Worm (Caenorhabditis elegans): ENCODE results near the gene nep-6.

Gene nep-6

DNA sequence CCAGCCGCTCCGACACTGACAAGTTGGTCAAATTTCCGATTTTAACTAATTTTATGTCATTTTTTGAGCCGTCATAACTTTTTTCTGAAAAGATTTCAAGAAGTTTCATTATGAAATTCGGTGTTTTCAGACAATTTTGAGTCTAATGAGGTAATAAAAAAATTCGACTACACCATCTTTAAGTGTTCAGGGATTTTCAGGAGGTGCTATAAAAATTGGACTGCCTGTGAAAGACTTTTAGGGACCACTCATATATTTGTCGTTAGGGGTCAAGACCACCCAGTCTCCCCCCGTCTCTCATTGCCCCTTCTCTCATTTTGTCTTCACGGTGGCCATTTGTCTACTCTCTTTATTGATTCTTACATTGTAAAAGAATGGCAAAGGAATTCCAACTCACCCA is 41.8 kb upstream of the nep-6 start, which contains the start of gene bath-10:
Gene bath-10 (plus strand): TSS at position 301 of the 400 bp plus-strand sequence.
- TF ChIP-seq lin-39 (tag; optimal IDR thresholded peaks at IDR 0.05) (no peak), unc-55 (GFP tag; optimal IDR thresholded peaks at IDR 0.05) (no peak)

ce11 chrII:3375302-3375701 is 41.3 kb upstream of the nep-6 start:
- no peak for TF ChIP-seq ceh-16 (tag; optimal IDR thresholded peaks at IDR 0.05)
- no peak for TF ChIP-seq gmeb-1 (tag; optimal IDR thresholded peaks at IDR 0.05)
- no peak for TF ChIP-seq mbf-1 (tag; optimal IDR thresholded peaks at IDR 0.05)
- no peak for TF ChIP-seq C34F6.9 (tag; optimal IDR thresholded peaks at IDR 0.05)

DNA sequence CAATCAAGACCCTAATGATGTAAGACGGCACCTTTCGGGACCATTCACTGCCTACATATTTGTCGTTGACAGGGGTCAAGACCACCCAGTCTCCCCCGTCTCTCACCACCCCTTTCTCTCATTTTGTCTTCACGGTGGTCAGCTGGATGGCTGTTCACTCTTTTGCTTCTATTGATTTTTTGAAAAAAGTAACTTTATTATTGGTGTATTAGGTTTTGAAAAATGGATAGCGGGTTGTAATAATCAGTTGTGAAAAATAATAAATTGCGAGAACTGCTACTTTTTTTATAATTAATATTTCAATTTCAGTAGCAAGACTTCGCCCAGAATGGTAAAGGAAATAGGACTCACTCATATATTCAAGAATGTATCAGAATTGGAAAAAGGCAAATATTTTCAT is 39.8 kb upstream of the nep-6 start, which contains the start of gene bath-9:
Gene bath-9 (plus strand): TSS at position 301 of the 400 bp plus-strand sequence.
- TF ChIP-seq lin-13 (GFP tag; optimal IDR thresholded peaks at IDR 0.05) (no peak), ztf-11 (tag; optimal IDR thresholded peaks at IDR 0.05) (no peak), R02D3.7 (tag; optimal IDR thresholded peaks at IDR 0.05) (no peak), unc-55 (GFP tag; optimal IDR thresholded peaks at IDR 0.05) (no peak), lin-39 (tag; optimal IDR thresholded peaks at IDR 0.05) (no peak), mdl-1 (tag; optimal IDR thresholded peaks at IDR 0.05) (no peak), fos-1 (tag; optimal IDR thresholded peaks at IDR 0.05) (no peak), nhr-6 (tag; optimal IDR thresholded peaks at IDR 0.05) (no peak), blmp-1 (tag; optimal IDR thresholded peaks at IDR 0.05; ENCODE audit: insufficient read depth) (no peak), ztf-4 (tag; optimal IDR thresholded peaks at IDR 0.05) (no peak), skn-1 (tag; optimal IDR thresholded peaks at IDR 0.05) (no peak), nhr-10 (tag; optimal IDR thresholded peaks at IDR 0.05) (no peak), peb-1 (tag; optimal IDR thresholded peaks at IDR 0.05) (no peak), ceh-82 (tag; optimal IDR thresholded peaks at IDR 0.05) (no peak), lsy-2 (tag; optimal IDR thresholded peaks at IDR 0.05) (no peak), nhr-129 (tag; optimal IDR thresholded peaks at IDR 0.05) (no peak), zag-1 (tag; optimal IDR thresholded peaks at IDR 0.05) (no peak)

ce11 chrII:3378275-3378674 is 38.4 kb upstream of the nep-6 start, which contains the start of gene Y49F6C.2:
Gene Y49F6C.2, plus strand, starts transcription at chrII:3378575.
- TF ChIP-seq skn-1 (tag; optimal IDR thresholded peaks at IDR 0.05) (no peak), mbf-1 (tag; optimal IDR thresholded peaks at IDR 0.05) (no peak), elt-1 (tag; optimal IDR thresholded peaks at IDR 0.05) (no peak), ztf-4 (tag; optimal IDR thresholded peaks at IDR 0.05) (no peak), C34F6.9 (tag; optimal IDR thresholded peaks at IDR 0.05) (no peak), mab-5 (tag; optimal IDR thresholded peaks at IDR 0.05) (no peak), F13H6.1 (tag; optimal IDR thresholded peaks at IDR 0.05) (no peak), nhr-77 (tag; optimal IDR thresholded peaks at IDR 0.05) (no peak), dmd-4 (tag; optimal IDR thresholded peaks at IDR 0.05) (no peak), sma-3 (GFP tag; optimal IDR thresholded peaks at IDR 0.05) (no peak), nhr-237 (tag; optimal IDR thresholded peaks at IDR 0.05) (no peak), nhr-25 (tag; optimal IDR thresholded peaks at IDR 0.05) (no peak), sma-9 (GFP tag; optimal IDR thresholded peaks at IDR 0.05) (no peak), sma-9 (tag; optimal IDR thresholded peaks at IDR 0.05) (no peak), lin-13 (GFP tag; optimal IDR thresholded peaks at IDR 0.05) (no peak), Y55F3AM.14 (GFP tag; optimal IDR thresholded peaks at IDR 0.05) (no peak), nhr-23 (tag; optimal IDR thresholded peaks at IDR 0.05) (no peak), nhr-10 (tag; optimal IDR thresholded peaks at IDR 0.05) (no peak), mdl-1 (tag; optimal IDR thresholded peaks at IDR 0.05) (no peak), sem-4 (tag; optimal IDR thresholded peaks at IDR 0.05) (no peak)

ce11 chrII:3381510-3381909 is 35.1 kb upstream of the nep-6 start, which contains the start of gene T06D4.1:
Gene T06D4.1, plus strand, starts transcription at chrII:3381830.
- no peak for TF ChIP-seq sma-3 (GFP tag; optimal IDR thresholded peaks at IDR 0.05)
- TF ChIP-seq unc-55 (GFP tag; optimal IDR thresholded peaks at IDR 0.05), result no peak
- no peak for TF ChIP-seq ztf-4 (tag; optimal IDR thresholded peaks at IDR 0.05)
- TF ChIP-seq ceh-82 (tag; optimal IDR thresholded peaks at IDR 0.05), result no peak
- no peak for TF ChIP-seq ceh-16 (tag; optimal IDR thresholded peaks at IDR 0.05)
- no peak for TF ChIP-seq C34F6.9 (tag; optimal IDR thresholded peaks at IDR 0.05)
- no peak for TF ChIP-seq alr-1 (tag; optimal IDR thresholded peaks at IDR 0.05)
- no peak for TF ChIP-seq lin-11 (tag; optimal IDR thresholded peaks at IDR 0.05)
- TF ChIP-seq zag-1 (tag; optimal IDR thresholded peaks at IDR 0.05), result no peak
- no peak for TF ChIP-seq ZK546.5 (tag; optimal IDR thresholded peaks at IDR 0.05)

Data from whole organism, L2 larva.